Worm (Caenorhabditis elegans) whole organism, midembryonic: ENCODE results near the gene pqn-31.

ENCODE experiments used
- cog-1 ChIP-seq: sonication (generic microtip); optimal IDR thresholded peaks from 2 replicates; lab custom pipeline; 2016; ENCODE audit warnings: missing genetic modification characterization, missing compliant biosample characterization
- med-1 ChIP-seq: sonication (generic microtip); optimal IDR thresholded peaks from 2 replicates; lab custom pipeline; 2017; ENCODE audit warnings: missing genetic modification characterization, mild to moderate bottlenecking, missing compliant biosample characterization, antibody characterized with exemption, missing genetic modification reagents; ENCODE audit not compliant: insufficient read depth

DNA sequence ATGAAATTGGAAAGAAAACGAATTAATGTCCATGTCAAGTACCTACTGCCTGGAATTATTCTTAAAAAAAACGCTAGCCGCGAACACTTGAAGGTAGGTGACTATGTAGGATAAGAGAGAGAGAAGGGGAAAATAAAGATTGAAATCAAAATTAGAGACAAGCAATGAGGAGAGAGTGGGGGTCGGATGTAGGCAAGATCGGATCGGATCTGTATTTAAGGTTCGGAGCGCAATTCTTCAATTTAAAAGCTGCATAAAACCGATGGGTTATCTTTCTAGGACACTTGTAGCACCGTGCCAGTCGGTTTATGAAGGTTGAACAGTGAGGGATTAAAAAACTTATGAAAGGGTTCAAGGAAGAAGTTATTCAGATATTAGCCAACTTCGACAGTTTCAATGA lies 46.2 kb upstream of the pqn-31 start:
- TF ChIP-seq med-1 (GFP tag; lab: Kevin White, UChicago) (no peak), cog-1 (tag; lab: Kevin White, UChicago) (no peak)
